Fruit fly (Drosophila melanogaster) whole organism, embryonic: ENCODE measurements around the gene Glut3.

Source experiments
- Abd-B ChIP-seq: fragments of 200-800 bp; sonication (Bioruptor generic); optimal IDR thresholded peaks from 2 replicates; lab custom pipeline; 2018; ENCODE audit warnings: missing biosample characterization, mild to moderate bottlenecking, missing genetic modification characterization, moderate library complexity
- Atf3 ChIP-seq: fragments of 200-800 bp; sonication (Bioruptor generic); optimal IDR thresholded peaks from 3 replicates; lab custom pipeline; 2016; ENCODE audit warnings: missing biosample characterization, missing genetic modification characterization
- Awh ChIP-seq: fragments of 200-800 bp; sonication (Bioruptor generic); IDR thresholded peaks from 2 replicates; pipeline ENCODE4, ENCODE4 v1.3.6; 2022; ENCODE audit warnings: missing biosample characterization, missing genetic modification characterization
- Bgb ChIP-seq: fragments of 200-800 bp; sonication (Bioruptor generic); IDR thresholded peaks from 2 replicates; pipeline ENCODE4 v1.3.6; 2022; ENCODE audit warnings: missing biosample characterization, missing genetic modification characterization; ENCODE audit not compliant: partially characterized antibody
- CG11247 ChIP-seq: fragments of 200-800 bp; sonication (Bioruptor generic); IDR thresholded peaks from 2 replicates; pipeline ENCODE4 v1.3.6; 2022; ENCODE audit warnings: missing biosample characterization, missing genetic modification characterization
- CG1233 ChIP-seq: fragments of 200-800 bp; sonication (Bioruptor generic); optimal IDR thresholded peaks from 4 replicates; lab custom pipeline; 2018; ENCODE audit warnings: missing biosample characterization, mild to moderate bottlenecking, missing genetic modification characterization
- CG12769 ChIP-seq: fragments of 200-800 bp; sonication (Bioruptor generic); optimal IDR thresholded peaks from 2 replicates; lab custom pipeline; 2019; ENCODE audit warnings: missing biosample characterization, mild to moderate bottlenecking, missing genetic modification characterization, moderate library complexity
- CG13624 ChIP-seq: fragments of 200-800 bp; sonication (Bioruptor generic); optimal IDR thresholded peaks from 2 replicates; lab custom pipeline; 2016; ENCODE audit warnings: missing biosample characterization, missing genetic modification characterization
- CG17328 ChIP-seq: fragments of 200-800 bp; sonication (Bioruptor generic); IDR thresholded peaks from 2 replicates; pipeline ENCODE4 v1.3.6; 2022; ENCODE audit warnings: missing biosample characterization, missing genetic modification characterization
- CG17361 ChIP-seq: fragments of 200-800 bp; sonication (Bioruptor generic); IDR thresholded peaks from 3 replicates; pipeline ENCODE4 v1.3.6; 2022; ENCODE audit warnings: missing biosample characterization, missing genetic modification characterization
- CG17912 ChIP-seq: fragments of 200-800 bp; sonication (Bioruptor generic); optimal IDR thresholded peaks from 2 replicates; lab custom pipeline; 2018; ENCODE audit warnings: missing biosample characterization, mild to moderate bottlenecking, missing genetic modification characterization
- CG18599 ChIP-seq: fragments of 200-800 bp; sonication (Bioruptor generic); optimal IDR thresholded peaks from 3 replicates; lab custom pipeline; 2017; ENCODE audit warnings: missing biosample characterization, missing genetic modification characterization, mild to moderate bottlenecking, moderate library complexity, missing genetic modification reagents
- CG2199 ChIP-seq: fragments of 200-800 bp; sonication (Bioruptor generic); IDR thresholded peaks from 3 replicates; pipeline ENCODE4 v1.3.6; 2022; ENCODE audit warnings: missing biosample characterization, missing genetic modification characterization
- CG3995 ChIP-seq: fragments of 200-800 bp; sonication (Bioruptor generic); optimal IDR thresholded peaks from 3 replicates; lab custom pipeline; 2016; ENCODE audit warnings: missing biosample characterization, missing genetic modification characterization
- CG4282 ChIP-seq: fragments of 200-800 bp; sonication (Bioruptor generic); optimal IDR thresholded peaks from 2 replicates; lab custom pipeline; 2016; ENCODE audit warnings: missing biosample characterization, missing genetic modification characterization
- CG6683 ChIP-seq: fragments of 200-800 bp; sonication (Bioruptor generic); optimal IDR thresholded peaks from 2 replicates; lab custom pipeline; 2017; ENCODE audit warnings: missing biosample characterization, mild to moderate bottlenecking, missing genetic modification characterization, missing genetic modification reagents
- CG6813 ChIP-seq: fragments of 200-800 bp; sonication (Bioruptor generic); optimal IDR thresholded peaks from 2 replicates; lab custom pipeline; 2017; ENCODE audit warnings: missing biosample characterization, missing genetic modification characterization, mild to moderate bottlenecking, moderate library complexity, missing genetic modification reagents
- CG7786 ChIP-seq: fragments of 200-800 bp; sonication (Bioruptor generic); optimal IDR thresholded peaks from 2 replicates; lab custom pipeline; 2016; ENCODE audit warnings: missing biosample characterization, missing genetic modification characterization
- CG7963 ChIP-seq: fragments of 200-800 bp; sonication (Bioruptor generic); IDR thresholded peaks from 3 replicates; pipeline ENCODE4 v1.3.6; 2022; ENCODE audit warnings: missing biosample characterization, missing genetic modification characterization; ENCODE audit not compliant: partially characterized antibody
- CG8388 ChIP-seq: fragments of 200-800 bp; sonication (Bioruptor generic); optimal IDR thresholded peaks from 2 replicates; lab custom pipeline; 2019; ENCODE audit warnings: missing biosample characterization, mild to moderate bottlenecking, missing genetic modification characterization, moderate library complexity
- CG8924 ChIP-seq: fragments of 200-800 bp; optimal IDR thresholded peaks from 3 replicates; lab custom pipeline; 2019; ENCODE audit warnings: missing biosample characterization, mild to moderate bottlenecking, missing genetic modification characterization, moderate library complexity
- Dek ChIP-seq: fragments of 200-800 bp; sonication (Bioruptor generic); optimal IDR thresholded peaks from 3 replicates; lab custom pipeline; 2019; ENCODE audit warnings: missing biosample characterization, mild to moderate bottlenecking, missing genetic modification characterization, moderate library complexity
- Dfd ChIP-seq, 2 experiments: fragments of >200 bp; optimal IDR thresholded peaks; 2 replicates each; lab custom pipeline; 2017; ENCODE audit warnings: missing biosample characterization in 2 of 2, missing genetic modification characterization in 2 of 2
- Dip3 ChIP-seq: fragments of 200-800 bp; sonication (Bioruptor generic); optimal IDR thresholded peaks from 3 replicates; lab custom pipeline; 2016; ENCODE audit warnings: missing biosample characterization, missing genetic modification characterization
- MBD-R2 ChIP-seq: fragments of 200-800 bp; sonication (Bioruptor generic); IDR thresholded peaks from 2 replicates; pipeline ENCODE4 v1.3.6; 2022; ENCODE audit warnings: missing biosample characterization, missing genetic modification characterization
- Med ChIP-seq: fragments of 200-800 bp; sonication (Bioruptor generic); peaks from one replicate; lab custom pipeline; 2016; ENCODE audit warnings: missing biosample characterization, missing genetic modification characterization, mild to moderate bottlenecking, inconsistent platforms, moderate library complexity
- NFAT ChIP-seq: fragments of 200-800 bp; sonication (Bioruptor generic); IDR thresholded peaks from 2 replicates; pipeline ENCODE4 v1.3.6; 2022; ENCODE audit warnings: missing biosample characterization, missing genetic modification characterization
- Neu2 ChIP-seq: fragments of 200-800 bp; sonication (Bioruptor generic); optimal IDR thresholded peaks from 3 replicates; lab custom pipeline; 2016; ENCODE audit warnings: missing biosample characterization, missing genetic modification characterization, borderline replicate concordance
- NfI ChIP-seq: fragments of 200-800 bp; sonication (Bioruptor generic); optimal IDR thresholded peaks from 3 replicates; lab custom pipeline; 2018; ENCODE audit warnings: missing biosample characterization, mild to moderate bottlenecking, missing genetic modification characterization, moderate library complexity
- Poxn ChIP-seq: fragments of 200-800 bp; sonication (Bioruptor generic); IDR thresholded peaks from 2 replicates; pipeline ENCODE4 v1.3.6; 2022; ENCODE audit warnings: missing biosample characterization, missing genetic modification characterization
- Sox102F ChIP-seq: fragments of 200-800 bp; sonication (Bioruptor generic); optimal IDR thresholded peaks from 2 replicates; lab custom pipeline; 2018; ENCODE audit warnings: missing biosample characterization, mild to moderate bottlenecking, missing genetic modification characterization, moderate library complexity
- Ssrp ChIP-seq: fragments of 200-800 bp; sonication (Bioruptor generic); optimal IDR thresholded peaks from 2 replicates; lab custom pipeline; 2018; ENCODE audit warnings: missing biosample characterization, mild to moderate bottlenecking, missing genetic modification characterization, moderate library complexity
- ato ChIP-seq: fragments of 200-800 bp; sonication (Bioruptor generic); IDR thresholded peaks from 2 replicates; pipeline ENCODE4 v1.3.6; 2022; ENCODE audit warnings: missing biosample characterization, missing genetic modification characterization; ENCODE audit not compliant: partially characterized antibody
- cad ChIP-seq: fragments of >200 bp; optimal IDR thresholded peaks from 2 replicates; lab custom pipeline; 2017; ENCODE audit warnings: missing biosample characterization, missing genetic modification characterization
- crp ChIP-seq, 2 experiments: fragments of 200-800 bp; sonication (Bioruptor generic); optimal IDR thresholded peaks; 2 replicates in 1 of 2; 3 replicates in 1 of 2; lab custom pipeline; 2017; ENCODE audit warnings: missing biosample characterization in 2 of 2, missing genetic modification characterization in 2 of 2, mild to moderate bottlenecking in 1 of 2, moderate library complexity in 1 of 2
- dysf ChIP-seq: fragments of 200-800 bp; sonication (Bioruptor generic); IDR thresholded peaks from 3 replicates; pipeline ENCODE4 v1.3.6; 2022; ENCODE audit warnings: missing biosample characterization, missing genetic modification characterization
- lab ChIP-seq: fragments of 200-800 bp; sonication (Bioruptor generic); optimal IDR thresholded peaks from 3 replicates; lab custom pipeline; 2017; ENCODE audit warnings: missing biosample characterization, missing genetic modification characterization, mild to moderate bottlenecking, moderate library complexity, missing genetic modification reagents
- lbe ChIP-seq: fragments of 200-800 bp; sonication (Bioruptor generic); optimal IDR thresholded peaks from 2 replicates; lab custom pipeline; 2016; ENCODE audit warnings: missing biosample characterization, mild to moderate bottlenecking, missing genetic modification characterization
- nerfin-2 ChIP-seq: fragments of 200-800 bp; sonication (Bioruptor generic); IDR thresholded peaks from 2 replicates; pipeline ENCODE4 v1.3.6; 2022; ENCODE audit warnings: missing biosample characterization, missing genetic modification characterization; ENCODE audit not compliant: partially characterized antibody
- p53 ChIP-seq: fragments of 200-800 bp; sonication (Bioruptor generic); optimal IDR thresholded peaks from 2 replicates; lab custom pipeline; 2016; ENCODE audit warnings: missing biosample characterization, missing genetic modification characterization
- peb ChIP-seq: fragments of 200-800 bp; sonication (Bioruptor generic); IDR thresholded peaks from 2 replicates; pipeline ENCODE4 v1.3.6; 2022; ENCODE audit warnings: missing biosample characterization, missing genetic modification characterization
- run ChIP-seq: fragments of 200-800 bp; sonication (Bioruptor generic); optimal IDR thresholded peaks from 3 replicates; lab custom pipeline; 2018; ENCODE audit warnings: missing biosample characterization, mild to moderate bottlenecking, missing genetic modification characterization
- sens ChIP-seq: fragments of 200-800 bp; sonication (Bioruptor generic); peaks from one replicate; lab custom pipeline; 2016; ENCODE audit warnings: missing biosample characterization, missing genetic modification characterization
- sim ChIP-seq: fragments of 200-800 bp; sonication (Bioruptor generic); IDR thresholded peaks from 2 replicates; pipeline ENCODE4 v1.3.6; 2022; ENCODE audit warnings: missing biosample characterization, missing genetic modification characterization
- tll ChIP-seq, 2 experiments: fragments of 200-800 bp in 1 of 2; fragments of >200 bp in 1 of 2; sonication (Bioruptor generic) in 1 of 2; optimal IDR thresholded peaks; 2 replicates each; lab custom pipeline; 2017 to 2019; ENCODE audit warnings: missing biosample characterization in 2 of 2, missing genetic modification characterization in 2 of 2, mild to moderate bottlenecking in 1 of 2, moderate library complexity in 1 of 2
- twi ChIP-seq: fragments of 200-800 bp; optimal IDR thresholded peaks from 2 replicates; lab custom pipeline; 2019; ENCODE audit warnings: missing biosample characterization, mild to moderate bottlenecking, missing genetic modification characterization, moderate library complexity
- vfl ChIP-seq: fragments of 200-800 bp; sonication (Bioruptor generic); optimal IDR thresholded peaks from 2 replicates; lab custom pipeline; 2016; ENCODE audit warnings: missing biosample characterization, missing genetic modification characterization
- yki ChIP-seq: fragments of >200 bp; optimal IDR thresholded peaks from 3 replicates; lab custom pipeline; 2018

Glut3 gene

dm6 chr3R:16770653-16771377 is 17.3 kb upstream of the Glut3 start (continued):
- TF ChIP-seq twi (tag; lab: Kevin White, UChicago), result peak; percentile 5
- TF ChIP-seq CG12769 (tag; lab: Kevin White, UChicago), result no peak
- no peak for TF ChIP-seq Atf3 (GFP tag; lab: Kevin White, UChicago)
- TF ChIP-seq lbe (GFP tag; lab: Kevin White, UChicago), result no peak
- no peak for TF ChIP-seq CG17328 (GFP tag; lab: Robert Waterston, UW)
- no peak for TF ChIP-seq yki (lab: Kevin White, UChicago)
- TF ChIP-seq Dip3 (GFP tag; lab: Kevin White, UChicago), result no peak
- TF ChIP-seq Abd-B (GFP tag; lab: Kevin White, UChicago), result peak; percentile 80
- TF ChIP-seq lab (GFP tag; lab: Kevin White, UChicago), result no peak
- TF ChIP-seq Bgb (GFP tag; lab: Robert Waterston, UW), result no peak
- no peak for TF ChIP-seq crp (GFP tag; optimal IDR thresholded peaks at IDR 0.05; lab: Kevin White, UChicago)
- no peak for TF ChIP-seq run (tag; lab: Kevin White, UChicago)
- no peak for TF ChIP-seq CG17361
- TF ChIP-seq tll (GFP tag; optimal IDR thresholded peaks at IDR 0.05; lab: Kevin White, UChicago), result peak in 1 of 2 experiments; percentile 42
- no peak for TF ChIP-seq CG6683 (GFP tag; lab: Kevin White, UChicago)
- TF ChIP-seq Neu2, result no peak
- TF ChIP-seq CG4282 (GFP tag; lab: Kevin White, UChicago), result no peak
- no peak for TF ChIP-seq NFAT
- no peak for TF ChIP-seq Sox102F
- TF ChIP-seq ato, result no peak
- TF ChIP-seq CG1233 (GFP tag; lab: Kevin White, UChicago), result no peak
- TF ChIP-seq CG2199 (GFP tag; lab: Robert Waterston, UW), result 0 out of 3 replicates have a peak, but pooled peaks have one; percentile 26
- TF ChIP-seq nerfin-2 (GFP tag; lab: Robert Waterston, UW), result no peak
- no peak for TF ChIP-seq CG11247 (GFP tag; lab: Robert Waterston, UW)
- TF ChIP-seq cad (GFP tag; lab: Kevin White, UChicago), result peak; percentile 92
- TF ChIP-seq MBD-R2 (GFP tag; lab: Robert Waterston, UW), result no peak
- no peak for TF ChIP-seq dysf
- no peak for TF ChIP-seq Dfd (GFP tag; optimal IDR thresholded peaks at IDR 0.05; lab: Kevin White, UChicago)
- TF ChIP-seq Dek (tag; lab: Kevin White, UChicago), result no peak
- no peak for TF ChIP-seq vfl (GFP tag; lab: Kevin White, UChicago)
- TF ChIP-seq Med (GFP tag; lab: Kevin White, UChicago), result peak; percentile 5
- TF ChIP-seq CG8924 (tag; lab: Kevin White, UChicago), result no peak

DNA sequence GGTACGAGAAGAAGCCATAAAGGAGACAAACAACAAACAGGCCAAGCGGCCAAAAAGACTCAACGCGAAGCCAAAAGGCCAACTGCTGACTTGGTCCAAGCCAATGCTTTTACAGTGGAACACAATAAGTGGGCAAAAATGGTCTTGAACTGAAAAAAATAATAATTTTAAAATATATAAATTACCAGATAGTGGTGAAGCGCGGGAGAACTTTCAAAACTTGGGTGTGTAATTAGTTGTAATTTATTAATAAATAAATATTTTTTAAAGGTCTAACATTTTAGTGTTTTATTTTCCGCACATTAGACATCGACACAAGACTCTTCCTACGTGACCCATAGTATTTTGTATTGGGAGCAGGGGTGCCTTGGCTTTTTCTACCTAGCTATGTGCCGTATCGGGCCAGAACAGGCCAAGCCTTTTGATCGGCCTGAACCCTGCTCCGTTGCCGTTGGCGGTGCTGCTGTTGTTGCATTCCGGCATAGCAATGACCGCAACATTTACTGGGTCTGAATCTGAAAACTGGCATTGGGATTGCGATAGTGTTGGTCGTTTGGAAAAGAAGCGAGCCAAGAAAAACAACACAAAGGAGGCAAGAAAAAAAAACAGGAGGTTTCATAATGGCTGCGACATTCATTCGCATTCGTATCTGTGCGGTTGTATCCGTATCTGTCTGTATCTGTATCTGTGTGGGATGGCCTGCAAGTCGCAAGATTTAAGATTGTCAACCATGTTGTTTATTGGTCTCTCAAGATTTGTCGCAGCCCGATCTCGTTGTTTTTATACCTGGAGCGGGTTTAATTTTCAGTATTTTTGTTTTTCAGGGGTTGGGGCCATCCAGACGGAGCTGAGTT is 16.3 kb upstream of the Glut3 start:
- TF ChIP-seq peb (GFP tag; lab: Robert Waterston, UW) (no peak), cad (GFP tag; lab: Kevin White, UChicago) (peak; percentile 41), CG8388 (peak; percentile 59), p53 (GFP tag; lab: Kevin White, UChicago) (no peak), Ssrp (tag; lab: Kevin White, UChicago) (peak; percentile 49), CG17912 (no peak), sens (GFP tag; lab: Kevin White, UChicago) (peak; percentile 60), sim (GFP tag; lab: Robert Waterston, UW) (no peak), Poxn (no peak), CG3995 (GFP tag; lab: Kevin White, UChicago) (no peak), NfI (GFP tag; lab: Kevin White, UChicago) (peak; percentile 9), CG18599 (GFP tag; lab: Kevin White, UChicago) (peak; percentile 63), CG6813 (GFP tag; lab: Kevin White, UChicago) (peak; percentile 42), CG17361 (peak; percentile 72), Awh (GFP tag; lab: Robert Waterston, UW) (no peak), CG13624 (GFP tag; lab: Kevin White, UChicago) (no peak), NFAT (no peak), CG7963 (GFP tag; lab: Robert Waterston, UW) (no peak), CG7786 (no peak)
